Fruit fly (Drosophila melanogaster): ENCODE measurements around the gene CG17652.

dm6 chr2L:1732189-1732588 lies at the start of gene CG17652, which contains the start of gene CG17646:
- TF ChIP-seq CG15710 (tag; optimal IDR thresholded peaks at IDR 0.05) (no peak), Snoo (tag; optimal IDR thresholded peaks at IDR 0.05) (no peak), EcR (GFP tag; optimal IDR thresholded peaks at IDR 0.05) (peak; percentile 26), fd96Ca (GFP tag; IDR thresholded peaks at IDR 0.05) (no peak), D1 (tag; optimal IDR thresholded peaks at IDR 0.05) (no peak), CG14655 (GFP tag; optimal IDR thresholded peaks at IDR 0.05) (no peak), CG8301 (tag; optimal IDR thresholded peaks at IDR 0.05) (no peak), CG10348 (GFP tag; IDR thresholded peaks at IDR 0.05) (no peak)
